Worm (Caenorhabditis elegans) whole organism, L2 larva: ENCODE measurements around the gene C06B3.7.

Source experiments
- F13H6.1 ChIP-seq: sonication (generic microtip); optimal IDR thresholded peaks from 2 replicates; lab custom pipeline; 2016; ENCODE audit warnings: missing genetic modification characterization, missing compliant biosample characterization
- gmeb-1 ChIP-seq: fragments of 150-350 bp; optimal IDR thresholded peaks from 2 replicates; lab custom pipeline; 2014; ENCODE audit warnings: missing biosample characterization, missing genetic modification characterization
- lsy-2 ChIP-seq, 2 experiments: fragments of 150-350 bp in 1 of 2; sonication (generic microtip) in 1 of 2; optimal IDR thresholded peaks; 2 replicates each; lab custom pipeline; 2014 to 2017; ENCODE audit warnings: missing biosample characterization in 2 of 2, missing genetic modification characterization in 2 of 2
- ztf-11 ChIP-seq: sonication (generic microtip); optimal IDR thresholded peaks from 2 replicates; lab custom pipeline; 2017; ENCODE audit warnings: missing biosample characterization, missing genetic modification characterization

DNA sequence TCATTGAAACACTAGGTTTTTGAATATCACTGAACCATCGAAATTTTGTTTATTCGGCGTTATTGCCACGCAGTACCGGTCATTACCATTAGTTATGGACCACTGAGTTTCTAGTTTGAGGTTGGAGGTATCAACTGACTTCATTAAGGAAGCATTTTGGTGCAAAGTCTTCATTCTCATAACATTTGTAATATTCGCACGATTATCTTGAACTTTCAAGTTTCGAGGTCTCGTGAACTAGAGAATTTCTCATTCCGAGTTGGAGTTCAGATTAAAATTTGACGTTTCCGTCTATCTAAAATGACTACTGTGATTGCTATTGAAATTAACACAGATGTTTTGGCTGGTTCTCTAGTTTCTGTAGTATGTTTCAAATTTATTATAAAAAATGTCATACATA lies 11.2 kb downstream of the C06B3.7 start, which contains the start of gene srx-42:
- TF ChIP-seq F13H6.1 (no peak), ztf-11 (tag; lab: Kevin White, UChicago) (no peak), lsy-2 (tag; optimal IDR thresholded peaks at IDR 0.05; lab: Kevin White, UChicago) (no peak), gmeb-1 (tag; lab: Kevin White, UChicago) (no peak)
